Worm (Caenorhabditis elegans) whole organism, late embryonic: Measurements from ENCODE around the gene spc-1.

Source experiments
- C08G9.2 ChIP-seq: sonication (generic microtip); optimal IDR thresholded peaks from 2 replicates; lab custom pipeline; 2016; ENCODE audit warnings: mild to moderate bottlenecking, missing genetic modification characterization, moderate library complexity, missing compliant biosample characterization
- F13H6.1 ChIP-seq: sonication (generic microtip); optimal IDR thresholded peaks from 2 replicates; lab custom pipeline; 2016; ENCODE audit warnings: missing genetic modification characterization, missing compliant biosample characterization
- ama-1 ChIP-seq: fragments of 150-350 bp; optimal IDR thresholded peaks from 2 replicates; lab custom pipeline; 2014
- che-1 ChIP-seq: sonication (generic microtip); optimal IDR thresholded peaks from 2 replicates; lab custom pipeline; 2016; ENCODE audit warnings: mild to moderate bottlenecking, missing genetic modification characterization, missing compliant biosample characterization
- elt-4 ChIP-seq: sonication (generic microtip); optimal IDR thresholded peaks from 2 replicates; lab custom pipeline; 2016; ENCODE audit warnings: missing genetic modification characterization, missing compliant biosample characterization
- fkh-10 ChIP-seq: fragments of 150-350 bp; optimal IDR thresholded peaks from 2 replicates; lab custom pipeline; 2014; ENCODE audit warnings: missing biosample characterization, missing genetic modification reagents, missing genetic modification characterization
- gmeb-2 ChIP-seq: sonication (generic microtip); optimal IDR thresholded peaks from 2 replicates; lab custom pipeline; 2016; ENCODE audit warnings: missing genetic modification characterization, inconsistent platforms, missing compliant biosample characterization
- hlh-8 ChIP-seq: sonication (generic microtip); optimal IDR thresholded peaks from 2 replicates; lab custom pipeline; 2016; ENCODE audit warnings: missing genotype, missing genetic modification characterization, missing compliant biosample characterization
- unc-3 ChIP-seq, 2 experiments: fragments of 200-800 bp in 1 of 2; sonication (Bioruptor generic) in 1 of 2; sonication (generic microtip) in 1 of 2; conservative IDR thresholded peaks in 1 of 2; optimal IDR thresholded peaks in 1 of 2; 2 replicates each; pipeline versions ENCODE4 v1.3.6 to Lab custom; 2016 to 2022; ENCODE audit warnings: missing compliant biosample characterization in 2 of 2, missing genetic modification characterization in 2 of 2, missing genetic modification reagents in 1 of 2
- unc-86 ChIP-seq: sonication (generic microtip); optimal IDR thresholded peaks from 2 replicates; lab custom pipeline; 2016; ENCODE audit warnings: missing genetic modification characterization, missing compliant biosample characterization
- ztf-16 ChIP-seq: sonication (generic microtip); optimal IDR thresholded peaks from 2 replicates; lab custom pipeline; 2017; ENCODE audit warnings: missing genetic modification characterization, missing compliant biosample characterization

ce11 chrX:3163972-3164575 lies 37.2 kb upstream of the spc-1 start, which contains the start of gene syx-6:
- TF ChIP-seq unc-3 (GFP tag; conservative IDR thresholded peaks at IDR 0.05; lab: Robert Waterston, UW): no peak
- TF ChIP-seq unc-3 (tag; optimal IDR thresholded peaks at IDR 0.05; lab: Kevin White, UChicago): no peak
- TF ChIP-seq elt-4 (tag; lab: Kevin White, UChicago): no peak
- no peak for TF ChIP-seq ama-1 (lab: Kevin White, UChicago)
- no peak for TF ChIP-seq F13H6.1 (tag; lab: Kevin White, UChicago)
- TF ChIP-seq gmeb-2 (tag; lab: Kevin White, UChicago): no peak
- TF ChIP-seq ztf-16 (tag; lab: Kevin White, UChicago): no peak
- TF ChIP-seq hlh-8 (tag; lab: Kevin White, UChicago): no peak
- TF ChIP-seq C08G9.2: no peak
- no peak for TF ChIP-seq fkh-10
- TF ChIP-seq unc-86 (tag; lab: Kevin White, UChicago): no peak
- TF ChIP-seq che-1 (tag; lab: Kevin White, UChicago): no peak
